1 fruit fly cellular context compared by ENCODE assay signal in the genomic region with DNA sequence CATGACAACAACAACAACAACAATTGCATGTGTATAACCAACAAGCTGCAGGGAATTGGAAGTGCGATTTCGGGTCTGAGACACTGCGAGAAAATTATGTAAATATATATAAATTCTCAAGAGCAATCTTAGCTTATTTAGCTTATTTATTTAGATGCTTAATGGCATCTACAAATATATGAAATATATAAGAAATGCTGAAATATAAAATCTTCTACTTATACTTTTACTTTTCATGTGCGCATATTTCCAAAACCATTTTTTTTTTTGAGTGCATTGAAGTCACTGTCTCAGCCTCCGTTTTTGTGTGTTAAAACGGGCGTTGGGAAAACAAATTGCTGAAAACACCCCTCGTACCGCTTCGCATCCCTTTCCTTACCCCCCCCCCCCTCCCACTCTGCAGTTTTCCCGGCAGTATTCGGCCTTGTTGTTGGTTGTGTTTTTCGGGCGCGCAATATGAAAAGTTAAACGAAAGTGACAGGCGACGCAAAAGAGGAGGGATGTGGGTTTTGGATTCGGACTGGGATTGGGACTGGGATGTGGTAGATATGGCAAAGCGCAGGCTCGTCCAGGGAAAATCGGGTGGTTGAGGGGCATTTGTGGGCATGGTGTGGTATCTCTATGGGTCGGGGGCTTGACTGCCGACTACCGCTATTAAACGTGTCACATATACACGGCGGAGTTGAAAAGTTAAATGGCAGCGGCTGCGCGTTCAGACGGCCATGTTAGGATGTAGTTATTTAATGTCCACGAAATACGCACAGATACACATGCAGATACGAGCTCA.
A peak's percentile ranks its signal among the peaks of the same experiment; 100 is the strongest.
TF ChIP-seq lines count a peak whose summit lies in the region.

No protein-coding gene starts in this region.

TF ChIP-seq in whole organism, embryonic, 481 proteins besides CTCF, POLR2A, EP300 and RAD21 (continued from another document):
- TF ChIP-seq CG10209 (GFP tag; optimal IDR thresholded peaks at IDR 0.05; lab: Kevin White, UChicago), result peak; percentile 56
- peak; percentile 68 for TF ChIP-seq CG31441 (GFP tag; IDR thresholded peaks at IDR 0.05; lab: Robert Waterston, UW)
- TF ChIP-seq CG15696 (tag; optimal IDR thresholded peaks at IDR 0.05; lab: Kevin White, UChicago), result peak; percentile 73
- TF ChIP-seq ewg (GFP tag; optimal IDR thresholded peaks at IDR 0.05; lab: Kevin White, UChicago), result peak; percentile 65
- TF ChIP-seq unpg (GFP tag; optimal IDR thresholded peaks at IDR 0.05; lab: Kevin White, UChicago), result peak; percentile 63
- no peak for TF ChIP-seq inv (GFP tag; IDR thresholded peaks at IDR 0.05; lab: Robert Waterston, UW; ENCODE audit: partially characterized antibody)
- TF ChIP-seq Opbp (GFP tag; IDR thresholded peaks at IDR 0.05; lab: Robert Waterston, UW; ENCODE audit: partially characterized antibody), result peak; percentile 35; the same call in 1 of the 3 replicates
- no peak for TF ChIP-seq CG12236 (GFP tag; optimal IDR thresholded peaks at IDR 0.05; lab: Kevin White, UChicago)
- peak; percentile 66 for TF ChIP-seq Hr3 (GFP tag; optimal IDR thresholded peaks at IDR 0.05; lab: Kevin White, UChicago)
- peak in 1 of 2 experiments; percentile 94 for TF ChIP-seq tll (GFP tag; optimal IDR thresholded peaks at IDR 0.05; lab: Kevin White, UChicago)
- no peak for TF ChIP-seq sug (tag; optimal IDR thresholded peaks at IDR 0.05; lab: Kevin White, UChicago)
- peak; percentile 39; the same call in 1 of the 3 replicates for TF ChIP-seq dysf (GFP tag; IDR thresholded peaks at IDR 0.05; lab: Robert Waterston, UW)
- TF ChIP-seq CG4820 (GFP tag; optimal IDR thresholded peaks at IDR 0.05; lab: Kevin White, UChicago), result peak; percentile 43
- no peak for TF ChIP-seq Drgx (GFP tag; IDR thresholded peaks at IDR 0.05; lab: Robert Waterston, UW)
- TF ChIP-seq Max (GFP tag; optimal IDR thresholded peaks at IDR 0.05; lab: Kevin White, UChicago), result peak; percentile 4
- TF ChIP-seq CG6272 (GFP tag; IDR thresholded peaks at IDR 0.05; lab: Robert Waterston, UW), result no peak
- no peak for TF ChIP-seq Hey (tag; optimal IDR thresholded peaks at IDR 0.05; lab: Kevin White, UChicago)
- peak; percentile 37 for TF ChIP-seq CG5180 (GFP tag; optimal IDR thresholded peaks at IDR 0.05; lab: Kevin White, UChicago)
- TF ChIP-seq chif (GFP tag; optimal IDR thresholded peaks at IDR 0.05; lab: Kevin White, UChicago), result peak in 1 of 2 experiments; percentile 1
- TF ChIP-seq Asciz (GFP tag; optimal IDR thresholded peaks at IDR 0.05; lab: Kevin White, UChicago), result peak; percentile 3
- no peak for TF ChIP-seq Sin3A (optimal IDR thresholded peaks at IDR 0.05; lab: Kevin White, UChicago)
- TF ChIP-seq shn (GFP tag; optimal IDR thresholded peaks at IDR 0.05; lab: Kevin White, UChicago), result no peak
- peak; percentile 67 for TF ChIP-seq Deaf1 (tag; optimal IDR thresholded peaks at IDR 0.05; lab: Kevin White, UChicago)
- peak in 1 of 3 experiments; percentile 84 for TF ChIP-seq lola (GFP tag; optimal IDR thresholded peaks at IDR 0.05; lab: Kevin White, UChicago)
- TF ChIP-seq CG30403 (GFP tag; optimal IDR thresholded peaks at IDR 0.05; lab: Kevin White, UChicago), result peak; percentile 47
- no peak for TF ChIP-seq CG6654 (GFP tag; optimal IDR thresholded peaks at IDR 0.05; lab: Kevin White, UChicago)
- no peak for TF ChIP-seq Meics (GFP tag; optimal IDR thresholded peaks at IDR 0.05; lab: Kevin White, UChicago)
- peak; percentile 22 for TF ChIP-seq CG2875 (GFP tag; optimal IDR thresholded peaks at IDR 0.05; lab: Kevin White, UChicago)
- no peak for TF ChIP-seq bab2 (GFP tag; optimal IDR thresholded peaks at IDR 0.05; lab: Kevin White, UChicago)
- peak; percentile 70 for TF ChIP-seq Ssrp (tag; optimal IDR thresholded peaks at IDR 0.05; lab: Kevin White, UChicago)
- peak; percentile 8 for TF ChIP-seq ind (GFP tag; optimal IDR thresholded peaks at IDR 0.05; lab: Kevin White, UChicago)
- TF ChIP-seq CG17829 (tag; optimal IDR thresholded peaks at IDR 0.05; lab: Kevin White, UChicago), result peak; percentile 55
- no peak for TF ChIP-seq CG7271 (tag; optimal IDR thresholded peaks at IDR 0.05; lab: Kevin White, UChicago)
- TF ChIP-seq CG7357 (GFP tag; IDR thresholded peaks at IDR 0.05; lab: Robert Waterston, UW), result peak; percentile 35; the same call in 1 of the 3 replicates
- TF ChIP-seq Ravus (GFP tag; IDR thresholded peaks at IDR 0.05; lab: Robert Waterston, UW), result no peak
- no peak for TF ChIP-seq klu (GFP tag; IDR thresholded peaks at IDR 0.05; lab: Robert Waterston, UW)
- 0 out of 2 replicates have a peak, but pooled peaks have one; percentile 22 for TF ChIP-seq CG3847 (GFP tag; IDR thresholded peaks at IDR 0.05; lab: Robert Waterston, UW)
- no peak for TF ChIP-seq B-H1 (GFP tag; IDR thresholded peaks at IDR 0.05; lab: Robert Waterston, UW)
- TF ChIP-seq sqz (GFP tag; optimal IDR thresholded peaks at IDR 0.05; lab: Kevin White, UChicago), result peak; percentile 3
- peak; percentile 60 for TF ChIP-seq Spps (tag; optimal IDR thresholded peaks at IDR 0.05; lab: Kevin White, UChicago)
- TF ChIP-seq CG14965 (GFP tag; optimal IDR thresholded peaks at IDR 0.05; lab: Kevin White, UChicago; ENCODE audit: borderline replicate concordance), result no peak
- TF ChIP-seq CG2712 (tag; optimal IDR thresholded peaks at IDR 0.05; lab: Kevin White, UChicago), result peak; percentile 68
- TF ChIP-seq zen (tag; optimal IDR thresholded peaks at IDR 0.05; lab: Kevin White, UChicago), result peak; percentile 56
- no peak for TF ChIP-seq CG31388 (GFP tag; optimal IDR thresholded peaks at IDR 0.05; lab: Kevin White, UChicago)
- TF ChIP-seq slou (GFP tag; optimal IDR thresholded peaks at IDR 0.05; lab: Kevin White, UChicago), result no peak
- peak; percentile 89 for TF ChIP-seq Nf-YC (tag; optimal IDR thresholded peaks at IDR 0.05; lab: Kevin White, UChicago)
- TF ChIP-seq E2f1 (GFP tag; IDR thresholded peaks at IDR 0.05; lab: Robert Waterston, UW), result 0 out of 2 replicates have a peak, but pooled peaks have one; percentile 22
- peak; percentile 8 for TF ChIP-seq lab (GFP tag; optimal IDR thresholded peaks at IDR 0.05; lab: Kevin White, UChicago)
- TF ChIP-seq H2.0 (GFP tag; IDR thresholded peaks at IDR 0.05; lab: Robert Waterston, UW), result no peak
- TF ChIP-seq corto (GFP tag; optimal IDR thresholded peaks at IDR 0.05; lab: Kevin White, UChicago), result no peak
- TF ChIP-seq E2f2 (GFP tag; IDR thresholded peaks at IDR 0.05; lab: Robert Waterston, UW), result no peak; the same call in 1 of the 2 replicates
- TF ChIP-seq CG30431 (GFP tag; optimal IDR thresholded peaks at IDR 0.05; lab: Kevin White, UChicago), result peak; percentile 6
- TF ChIP-seq Optix (GFP tag; IDR thresholded peaks at IDR 0.05; lab: Robert Waterston, UW), result no peak
- TF ChIP-seq grn (GFP tag; optimal IDR thresholded peaks at IDR 0.05; lab: Kevin White, UChicago), result no peak
- 0 out of 2 replicates have a peak, but pooled peaks have one; percentile 22 for TF ChIP-seq CG11696 (GFP tag; IDR thresholded peaks at IDR 0.05; lab: Robert Waterston, UW)
- TF ChIP-seq HLH3B (GFP tag; IDR thresholded peaks at IDR 0.05; lab: Robert Waterston, UW), result peak; percentile 60
- TF ChIP-seq CG8089 (GFP tag; optimal IDR thresholded peaks at IDR 0.05; lab: Kevin White, UChicago), result no peak
- TF ChIP-seq sob (GFP tag; IDR thresholded peaks at IDR 0.05; lab: Robert Waterston, UW), result no peak
- TF ChIP-seq dpn (GFP tag; optimal IDR thresholded peaks at IDR 0.05; lab: Kevin White, UChicago), result peak in 1 of 2 experiments; percentile 28
- TF ChIP-seq fd102C (GFP tag; optimal IDR thresholded peaks at IDR 0.05; lab: Kevin White, UChicago), result peak; percentile 63
- peak; percentile 2 for TF ChIP-seq CG5245 (GFP tag; optimal IDR thresholded peaks at IDR 0.05; lab: Kevin White, UChicago)
- 0 out of 2 replicates have a peak, but pooled peaks have one; percentile 8 for TF ChIP-seq ssp (GFP tag; IDR thresholded peaks at IDR 0.05; lab: Robert Waterston, UW)
- TF ChIP-seq CG1529 (GFP tag; optimal IDR thresholded peaks at IDR 0.05; lab: Kevin White, UChicago), result peak; percentile 50
- peak; percentile 12 for TF ChIP-seq CG12659 (GFP tag; optimal IDR thresholded peaks at IDR 0.05; lab: Kevin White, UChicago)
- TF ChIP-seq Oaz (GFP tag; IDR thresholded peaks at IDR 0.05; lab: Robert Waterston, UW), result no peak
- TF ChIP-seq bcd (GFP tag; optimal IDR thresholded peaks at IDR 0.05; lab: Kevin White, UChicago), result peak; percentile 46
- peak in 1 of 2 experiments; percentile 56 for TF ChIP-seq Hr51 (GFP tag; optimal IDR thresholded peaks at IDR 0.05; lab: Kevin White, UChicago)
- TF ChIP-seq CG16779 (GFP tag; IDR thresholded peaks at IDR 0.05; lab: Robert Waterston, UW), result no peak
- peak; percentile 62 for TF ChIP-seq CG11504 (tag; optimal IDR thresholded peaks at IDR 0.05; lab: Kevin White, UChicago)
- no peak for TF ChIP-seq CG11398 (GFP tag; optimal IDR thresholded peaks at IDR 0.05; lab: Kevin White, UChicago)
- TF ChIP-seq esg (GFP tag; conservative IDR thresholded peaks at IDR 0.05; lab: Robert Waterston, UW), result peak; percentile 50
- peak; percentile 82 for TF ChIP-seq CG9727 (GFP tag; optimal IDR thresholded peaks at IDR 0.05; lab: Kevin White, UChicago)
- TF ChIP-seq CG12219 (GFP tag; optimal IDR thresholded peaks at IDR 0.05; lab: Kevin White, UChicago), result peak; percentile 27
- TF ChIP-seq trem (tag; optimal IDR thresholded peaks at IDR 0.05; lab: Kevin White, UChicago), result peak; percentile 25
- no peak for TF ChIP-seq jing (GFP tag; optimal IDR thresholded peaks at IDR 0.05; lab: Kevin White, UChicago)
- TF ChIP-seq Dfd (GFP tag; optimal IDR thresholded peaks at IDR 0.05; lab: Kevin White, UChicago), result no peak
